Worm (Caenorhabditis elegans) whole organism, late embryonic: ENCODE results near the gene F20D1.3.

ENCODE experiments used
- ahr-1 ChIP-seq: sonication (generic microtip); optimal IDR thresholded peaks from 2 replicates; lab custom pipeline; 2016; ENCODE audit warnings: missing genetic modification characterization, missing compliant biosample characterization
- ama-1 ChIP-seq: fragments of 150-350 bp; optimal IDR thresholded peaks from 2 replicates; lab custom pipeline; 2014
- elt-2 ChIP-seq: sonication (generic microtip); optimal IDR thresholded peaks from 2 replicates; lab custom pipeline; 2016; ENCODE audit warnings: missing genetic modification reagents, missing genetic modification characterization, missing compliant biosample characterization
- lin-11 ChIP-seq: fragments of 200-800 bp; sonication (Bioruptor generic); optimal IDR thresholded peaks from 2 replicates; lab custom pipeline; 2018; ENCODE audit warnings: mild to moderate bottlenecking, missing genetic modification characterization, missing compliant biosample characterization
- nhr-11 ChIP-seq: fragments of 150-350 bp; optimal IDR thresholded peaks from 2 replicates; lab custom pipeline; 2014; ENCODE audit warnings: missing biosample characterization, missing genetic modification characterization
- pax-1 ChIP-seq: fragments of 150-350 bp; optimal IDR thresholded peaks from 2 replicates; lab custom pipeline; 2014; ENCODE audit warnings: missing biosample characterization, missing genetic modification characterization
- sox-4 ChIP-seq: sonication (generic microtip); optimal IDR thresholded peaks from 2 replicates; lab custom pipeline; 2017; ENCODE audit warnings: mild to moderate bottlenecking, missing genetic modification characterization, inconsistent platforms, missing compliant biosample characterization
- unc-55 ChIP-seq: sonication (generic microtip); optimal IDR thresholded peaks from 2 replicates; lab custom pipeline; 2017; ENCODE audit warnings: missing biosample characterization, missing genetic modification reagents, missing genetic modification characterization

DNA sequence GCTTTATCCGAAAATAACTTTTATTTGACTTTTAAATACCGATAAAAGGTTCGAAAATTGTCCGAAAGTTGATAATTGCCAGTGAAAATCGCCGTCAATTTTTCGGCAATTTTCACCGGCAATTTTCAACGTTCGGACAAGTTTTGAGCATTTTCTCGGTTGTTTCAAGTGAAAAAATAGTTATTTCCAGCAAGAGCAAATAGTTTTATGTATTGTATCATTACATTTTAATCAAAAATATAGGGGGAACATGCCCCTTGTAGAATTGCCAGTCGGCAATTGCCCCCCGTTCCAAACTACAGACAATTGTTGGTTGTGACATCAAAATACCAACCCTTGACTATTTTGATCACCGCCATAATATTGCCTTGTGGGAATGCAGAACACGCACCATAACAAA is 13.5 kb upstream of the F20D1.3 start, which contains the start of gene rgs-10:
- TF ChIP-seq pax-1 (tag; lab: Kevin White, UChicago) (no peak), ahr-1 (tag; lab: Kevin White, UChicago) (no peak), sox-4 (tag; lab: Kevin White, UChicago) (no peak), elt-2 (tag; lab: Kevin White, UChicago) (no peak), ama-1 (no peak), lin-11 (tag; lab: Kevin White, UChicago) (no peak), unc-55 (GFP tag; lab: Kevin White, UChicago) (no peak), nhr-11 (tag; lab: Kevin White, UChicago) (no peak)
